Fruit fly (Drosophila melanogaster): ENCODE measurements around the gene Msp300.

Msp300 gene

DNA sequence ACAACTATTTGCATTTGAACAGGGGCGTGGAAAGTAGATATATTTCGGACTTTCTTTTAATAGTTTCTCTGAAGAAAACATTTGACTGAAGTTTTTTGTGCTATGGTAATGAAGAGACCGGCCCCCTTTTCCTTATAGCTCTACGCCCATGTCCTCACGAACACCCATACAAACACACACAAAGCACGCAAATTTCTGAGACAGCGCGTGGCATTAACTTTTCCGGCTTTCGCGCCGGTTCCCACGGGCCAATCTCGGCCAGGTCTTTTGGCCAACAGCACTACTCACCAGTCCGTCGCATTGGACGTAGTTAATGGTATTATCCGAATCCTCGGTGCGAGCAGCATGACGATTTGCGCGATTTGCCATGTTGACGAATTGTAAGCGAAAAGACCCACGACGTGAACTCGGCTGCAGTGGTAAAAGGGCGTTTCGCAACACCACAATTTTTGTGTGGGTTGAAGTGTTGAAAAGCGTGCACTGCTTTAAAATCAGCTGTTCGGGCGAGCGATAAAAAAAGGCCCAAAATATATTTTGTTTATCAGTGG lies 48.2 kb upstream of the Msp300 start, which contains the start of gene senju (continued):
- peak; percentile 37; the same call in 1 of the 2 replicates for TF ChIP-seq Lim3 (GFP tag; IDR thresholded peaks at IDR 0.05)
- peak; percentile 69 for TF ChIP-seq CrebB (tag; optimal IDR thresholded peaks at IDR 0.05)
- peak; percentile 62 for TF ChIP-seq ssp (GFP tag; IDR thresholded peaks at IDR 0.05)
- TF ChIP-seq Chrac-16 (GFP tag; optimal IDR thresholded peaks at IDR 0.05), result peak; percentile 90

DNA sequence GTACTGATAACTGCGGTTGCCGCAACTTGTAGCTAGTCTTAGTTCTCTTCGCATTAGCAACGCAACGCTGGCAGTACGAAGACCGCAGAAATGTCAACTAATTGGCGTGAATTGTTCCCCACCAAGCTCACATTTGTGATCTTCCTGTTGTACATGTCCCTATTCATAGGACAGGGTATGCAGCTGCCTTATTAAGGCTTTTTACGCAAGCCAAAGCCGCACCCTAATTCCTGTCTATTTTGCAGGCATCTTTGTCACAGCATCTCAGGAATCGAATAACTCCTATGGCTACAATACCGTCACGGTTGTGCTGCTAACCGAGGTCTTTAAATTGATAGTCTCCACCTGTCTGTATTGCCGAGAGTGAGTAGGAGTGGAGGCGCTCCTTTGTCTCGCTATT lies 47.7 kb upstream of the Msp300 start, which contains the start of gene eIF3h:
Gene eIF3h (minus strand): TSS at position 101 of the 400 bp plus-strand sequence.
- no peak for TF ChIP-seq CG1233 (GFP tag; optimal IDR thresholded peaks at IDR 0.05)
- TF ChIP-seq CG11504 (tag; optimal IDR thresholded peaks at IDR 0.05), result peak; percentile 42

DNA sequence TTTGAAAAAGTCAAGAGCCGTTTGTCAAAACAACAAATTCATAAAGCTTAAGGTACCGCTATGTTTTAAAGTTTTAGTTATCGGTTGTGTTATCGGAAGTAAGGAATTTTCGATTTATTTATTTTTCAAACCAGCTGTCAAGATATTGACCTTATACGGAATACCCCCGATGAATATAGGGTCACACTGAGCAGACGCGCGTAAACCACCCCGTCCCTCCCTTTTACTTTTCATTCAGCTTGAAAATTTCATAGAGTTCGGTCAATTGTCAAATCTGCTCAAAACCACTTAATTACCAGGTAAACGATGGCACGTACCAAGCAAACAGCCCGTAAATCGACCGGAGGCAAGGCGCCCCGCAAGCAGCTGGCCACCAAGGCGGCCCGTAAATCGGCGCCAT lies 45.7 kb upstream of the Msp300 start, which contains the start of the genes CG14036 and His3.3A:
Gene CG14036 (minus strand): TSS at position 64 of the 400 bp plus-strand sequence.
Gene His3.3A (plus strand): TSS at position 106 of the 400 bp plus-strand sequence.
- TF ChIP-seq CG6254 (GFP tag; optimal IDR thresholded peaks at IDR 0.05) (no peak), C15 (GFP tag; IDR thresholded peaks at IDR 0.05) (no peak), CG32532 (GFP tag; IDR thresholded peaks at IDR 0.05) (no peak), CG4282 (GFP tag; optimal IDR thresholded peaks at IDR 0.05) (no peak), nerfin-2 (GFP tag; IDR thresholded peaks at IDR 0.05; ENCODE audit: partially characterized antibody) (no peak), CG14441 (GFP tag; IDR thresholded peaks at IDR 0.05) (no peak), CG1602 (GFP tag; optimal IDR thresholded peaks at IDR 0.05) (no peak), sens (GFP tag) (peak; percentile 83), Aef1 (GFP tag; IDR thresholded peaks at IDR 0.05) (no peak), fru (optimal IDR thresholded peaks at IDR 0.05) (no peak), slbo (GFP tag; IDR thresholded peaks at IDR 0.05) (no peak), CoRest (tag; optimal IDR thresholded peaks at IDR 0.05) (peak; percentile 30), btn (GFP tag; optimal IDR thresholded peaks at IDR 0.05) (no peak), MBD-R2 (GFP tag; IDR thresholded peaks at IDR 0.05) (peak; percentile 86), CG4328 (GFP tag; optimal IDR thresholded peaks at IDR 0.05) (no peak), Mad (GFP tag; optimal IDR thresholded peaks at IDR 0.05) (no peak), CG10959 (GFP tag; IDR thresholded peaks at IDR 0.05) (no peak), CG15601 (tag; optimal IDR thresholded peaks at IDR 0.05) (peak; percentile 23), CG3407 (GFP tag; optimal IDR thresholded peaks at IDR 0.05) (no peak), phol (tag; optimal IDR thresholded peaks at IDR 0.05) (no peak), CG7556 (GFP tag; optimal IDR thresholded peaks at IDR 0.05) (no peak), Dip3 (GFP tag; optimal IDR thresholded peaks at IDR 0.05) (no peak), Sry-β (GFP tag; optimal IDR thresholded peaks at IDR 0.05) (peak; percentile 1), E2f1 (GFP tag; IDR thresholded peaks at IDR 0.05) (peak; percentile 41; the same call in 1 of the 2 replicates), CG5180 (GFP tag; optimal IDR thresholded peaks at IDR 0.05) (no peak), Ets65A (GFP tag) (peak; percentile 41), eve (GFP tag; optimal IDR thresholded peaks at IDR 0.05) (no peak), zen (tag; optimal IDR thresholded peaks at IDR 0.05) (peak; percentile 25), CG15514 (GFP tag; optimal IDR thresholded peaks at IDR 0.05) (peak; percentile 82), wek (GFP tag; optimal IDR thresholded peaks at IDR 0.05) (peak; percentile 100), Hand (GFP tag; optimal IDR thresholded peaks at IDR 0.05) (no peak), CG15696 (tag; optimal IDR thresholded peaks at IDR 0.05) (peak; percentile 21), dmrt11E (tag; optimal IDR thresholded peaks at IDR 0.05) (peak; percentile 11), lmd (GFP tag; IDR thresholded peaks at IDR 0.05) (no peak), fd96Cb (tag; optimal IDR thresholded peaks at IDR 0.05) (no peak), CG11398 (GFP tag; optimal IDR thresholded peaks at IDR 0.05) (no peak), ap (GFP tag; IDR thresholded peaks at IDR 0.05) (no peak), Bteb2 (GFP tag; optimal IDR thresholded peaks at IDR 0.05) (no peak), CG2875 (GFP tag; optimal IDR thresholded peaks at IDR 0.05) (no peak), gfzf (GFP tag; optimal IDR thresholded peaks at IDR 0.05) (peak; percentile 73), gsb-n (tag; optimal IDR thresholded peaks at IDR 0.05) (no peak), HLH4C (GFP tag; IDR thresholded peaks at IDR 0.05; ENCODE audit: partially characterized antibody) (peak; percentile 79)

All from whole organism, embryonic.